Worm (Caenorhabditis elegans) whole organism, mixed stage, embryonic: ENCODE data around the gene srx-73.

Experiments
- M03D4.4 ChIP-seq: sonication (generic microtip); optimal IDR thresholded peaks from 2 replicates; lab custom pipeline; 2017; ENCODE audit warnings: mild to moderate bottlenecking, missing genetic modification characterization, missing compliant biosample characterization
- bed-3 ChIP-seq: fragments of 200-800 bp; sonication (Bioruptor generic); optimal IDR thresholded peaks from 3 replicates; lab custom pipeline; 2018; ENCODE audit warnings: mild to moderate bottlenecking, missing genetic modification characterization, moderate library complexity, missing compliant biosample characterization
- blmp-1 ChIP-seq: fragments of 150-350 bp; optimal IDR thresholded peaks from 2 replicates; lab custom pipeline; 2014; ENCODE audit warnings: missing biosample characterization, missing genetic modification characterization
- ceh-39 ChIP-seq: fragments of 150-350 bp; optimal IDR thresholded peaks from 2 replicates; lab custom pipeline; 2014; ENCODE audit warnings: missing biosample characterization, missing genetic modification characterization
- ceh-43 ChIP-seq: fragments of 200-800 bp; sonication (Bioruptor generic); optimal IDR thresholded peaks from 2 replicates; lab custom pipeline; 2018; ENCODE audit warnings: mild to moderate bottlenecking, missing genetic modification characterization, moderate library complexity, missing compliant biosample characterization
- ces-1 ChIP-seq: fragments of 150-350 bp; optimal IDR thresholded peaks from 2 replicates; lab custom pipeline; 2014; ENCODE audit warnings: missing biosample characterization, missing genetic modification reagents, missing genetic modification characterization
- cnd-1 ChIP-seq: fragments of 200-800 bp; sonication (Bioruptor generic); optimal IDR thresholded peaks from 2 replicates; lab custom pipeline; 2018; ENCODE audit warnings: mild to moderate bottlenecking, missing genetic modification characterization, missing compliant biosample characterization
- drap-1 ChIP-seq: fragments of 200-800 bp; sonication (Bioruptor generic); optimal IDR thresholded peaks from 3 replicates; lab custom pipeline; 2018; ENCODE audit warnings: mild to moderate bottlenecking, missing genetic modification characterization, missing compliant biosample characterization
- elt-1 ChIP-seq: sonication (generic microtip); optimal IDR thresholded peaks from 2 replicates; lab custom pipeline; 2017; ENCODE audit warnings: missing genetic modification characterization, mild to moderate bottlenecking, missing compliant biosample characterization, antibody characterized with exemption, moderate library complexity, borderline replicate concordance; ENCODE audit not compliant: insufficient read depth
- flh-1 ChIP-seq: fragments of 200-800 bp; sonication (Bioruptor generic); optimal IDR thresholded peaks from 2 replicates; lab custom pipeline; 2018; ENCODE audit warnings: mild to moderate bottlenecking, missing genetic modification characterization, moderate library complexity, missing compliant biosample characterization
- ham-2 ChIP-seq: fragments of 200-800 bp; sonication (Bioruptor generic); optimal IDR thresholded peaks from 2 replicates; lab custom pipeline; 2018; ENCODE audit warnings: mild to moderate bottlenecking, missing genetic modification characterization, missing compliant biosample characterization
- hlh-1 ChIP-seq: fragments of 150-350 bp; optimal IDR thresholded peaks from 2 replicates; lab custom pipeline; 2014; ENCODE audit warnings: missing biosample characterization, missing genetic modification reagents, missing genetic modification characterization
- lin-13 ChIP-seq: fragments of 150-350 bp; optimal IDR thresholded peaks from 2 replicates; lab custom pipeline; 2014; ENCODE audit warnings: missing biosample characterization, missing genetic modification characterization
- lin-32 ChIP-seq: fragments of 200-800 bp; sonication (Bioruptor generic); optimal IDR thresholded peaks from 2 replicates; lab custom pipeline; 2018; ENCODE audit warnings: mild to moderate bottlenecking, missing genetic modification characterization, missing compliant biosample characterization
- lsy-2 ChIP-seq: fragments of 150-350 bp; optimal IDR thresholded peaks from 2 replicates; lab custom pipeline; 2014; ENCODE audit warnings: missing biosample characterization, missing genetic modification characterization
- mep-1 ChIP-seq: fragments of 150-350 bp; optimal IDR thresholded peaks from 2 replicates; lab custom pipeline; 2017; ENCODE audit warnings: missing biosample characterization, missing genetic modification reagents, missing genetic modification characterization, inconsistent platforms
- mls-2 ChIP-seq: sonication (generic microtip); optimal IDR thresholded peaks from 2 replicates; lab custom pipeline; 2016; ENCODE audit warnings: mild to moderate bottlenecking, missing genetic modification characterization, moderate library complexity, missing compliant biosample characterization
- nhr-12 ChIP-seq: fragments of 150-350 bp; optimal IDR thresholded peaks from 2 replicates; lab custom pipeline; 2014; ENCODE audit warnings: missing biosample characterization, missing genetic modification characterization
- nhr-2 ChIP-seq: fragments of 150-350 bp; optimal IDR thresholded peaks from 2 replicates; lab custom pipeline; 2014; ENCODE audit warnings: missing biosample characterization, missing genetic modification characterization
- nhr-237 ChIP-seq: fragments of 150-350 bp; optimal IDR thresholded peaks from 2 replicates; lab custom pipeline; 2014; ENCODE audit warnings: missing biosample characterization, missing genetic modification characterization
- nhr-28 ChIP-seq: fragments of 150-350 bp; optimal IDR thresholded peaks from 2 replicates; lab custom pipeline; 2014; ENCODE audit warnings: missing biosample characterization, missing genetic modification characterization
- nhr-76 ChIP-seq: sonication (generic microtip); optimal IDR thresholded peaks from 2 replicates; lab custom pipeline; 2017; ENCODE audit warnings: missing biosample characterization, missing genetic modification characterization
- sem-2 ChIP-seq: fragments of 200-800 bp; sonication (Bioruptor generic); optimal IDR thresholded peaks from 2 replicates; lab custom pipeline; 2018; ENCODE audit warnings: mild to moderate bottlenecking, missing genetic modification characterization, missing compliant biosample characterization
- snpc-4 ChIP-seq: fragments of 150-350 bp; optimal IDR thresholded peaks from 2 replicates; lab custom pipeline; 2014; ENCODE audit warnings: missing biosample characterization, missing genetic modification characterization
- sptf-1 ChIP-seq: sonication (generic microtip); optimal IDR thresholded peaks from 2 replicates; lab custom pipeline; 2017; ENCODE audit warnings: mild to moderate bottlenecking, missing genetic modification characterization, moderate library complexity, missing compliant biosample characterization
- tbx-8 ChIP-seq: fragments of 200-800 bp; sonication (Bioruptor generic); optimal IDR thresholded peaks from 2 replicates; lab custom pipeline; 2018; ENCODE audit warnings: mild to moderate bottlenecking, missing genetic modification characterization, moderate library complexity, missing compliant biosample characterization
- unc-120 ChIP-seq: sonication (generic microtip); optimal IDR thresholded peaks from 2 replicates; lab custom pipeline; 2017; ENCODE audit warnings: missing genetic modification characterization, missing compliant biosample characterization; ENCODE audit not compliant: poor library complexity, severe bottlenecking
- unc-39 ChIP-seq: fragments of 150-350 bp; optimal IDR thresholded peaks from 2 replicates; lab custom pipeline; 2014; ENCODE audit warnings: missing biosample characterization, missing genetic modification characterization
- unc-62 ChIP-seq: fragments of 150-350 bp; optimal IDR thresholded peaks from 2 replicates; lab custom pipeline; 2014; ENCODE audit warnings: missing biosample characterization, missing genetic modification reagents, missing genetic modification characterization
- zip-8 ChIP-seq: fragments of 150-350 bp; optimal IDR thresholded peaks from 2 replicates; lab custom pipeline; 2014; ENCODE audit warnings: missing biosample characterization, missing genetic modification characterization
- ztf-11 ChIP-seq: fragments of 150-350 bp; optimal IDR thresholded peaks from 2 replicates; lab custom pipeline; 2014; ENCODE audit warnings: missing biosample characterization, missing genetic modification characterization

Gene srx-73

DNA sequence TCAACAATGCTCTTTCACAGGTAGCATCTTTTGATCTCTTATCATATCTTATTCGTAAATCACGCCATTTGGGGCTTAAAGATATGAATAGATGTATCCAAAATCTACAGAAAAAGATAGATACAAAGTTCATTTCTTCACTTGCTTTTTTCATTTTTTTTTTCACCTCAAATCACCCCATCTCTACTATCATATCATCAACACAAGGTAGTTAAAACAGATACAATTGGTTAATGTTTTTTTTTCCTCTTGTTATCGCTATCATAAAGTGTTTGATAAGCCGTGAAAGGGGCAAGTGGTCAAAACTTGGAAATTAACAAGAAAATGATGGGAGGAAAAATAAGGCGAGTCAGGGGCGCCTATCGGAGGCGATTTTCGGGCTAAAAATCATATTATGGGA is 35.3 kb downstream of the srx-73 start:
- no peak for TF ChIP-seq mep-1
- no peak for TF ChIP-seq lin-32 (GFP tag; lab: Kevin White, UChicago)
- no peak for TF ChIP-seq ces-1 (GFP tag; lab: Kevin White, UChicago)
- no peak for TF ChIP-seq drap-1 (GFP tag; lab: Kevin White, UChicago)
- TF ChIP-seq M03D4.4: no peak
- no peak for TF ChIP-seq ztf-11 (tag; lab: Kevin White, UChicago)
- TF ChIP-seq nhr-237: no peak
- no peak for TF ChIP-seq tbx-8 (GFP tag; lab: Kevin White, UChicago)
- no peak for TF ChIP-seq sptf-1
- no peak for TF ChIP-seq lsy-2 (tag; lab: Kevin White, UChicago)
- no peak for TF ChIP-seq unc-120 (tag; lab: Kevin White, UChicago)
- no peak for TF ChIP-seq lin-13 (tag; lab: Kevin White, UChicago)
- TF ChIP-seq bed-3 (GFP tag; lab: Kevin White, UChicago): no peak

- TF ChIP-seq M03D4.4: no peak
- peak; percentile 55 for TF ChIP-seq ham-2 (GFP tag; lab: Kevin White, UChicago)
- TF ChIP-seq elt-1 (tag; lab: Kevin White, UChicago): peak; percentile 98
These were observed 37.0 kb downstream of the srx-73 start, which contains the start of gene pmt-2 for ce11 chrV:4628517-4628930. Gene pmt-2, plus strand, starts transcription at chrV:4628580.

ce11 chrV:4626344-4626743 is 39.2 kb downstream of the srx-73 start:
- TF ChIP-seq ham-2 (GFP tag; lab: Kevin White, UChicago): no peak

ce11 chrV:4624717-4625116 is 40.8 kb downstream of the srx-73 start:
- TF ChIP-seq mls-2 (tag; lab: Kevin White, UChicago): no peak
- no peak for TF ChIP-seq M03D4.4
- TF ChIP-seq tbx-8 (GFP tag; lab: Kevin White, UChicago): no peak
- no peak for TF ChIP-seq ham-2 (GFP tag; lab: Kevin White, UChicago)
- TF ChIP-seq mep-1: no peak
- TF ChIP-seq drap-1 (GFP tag; lab: Kevin White, UChicago): no peak
- no peak for TF ChIP-seq cnd-1 (tag; lab: Kevin White, UChicago)
- no peak for TF ChIP-seq unc-62 (GFP tag; lab: Kevin White, UChicago)
- TF ChIP-seq zip-8: no peak
- TF ChIP-seq lin-32 (GFP tag; lab: Kevin White, UChicago): no peak
- no peak for TF ChIP-seq nhr-28 (tag; lab: Kevin White, UChicago)
- TF ChIP-seq, all 35 proteins: peak for 0

ce11 chrV:4623535-4623934 is 42.0 kb downstream of the srx-73 start:
- no peak for TF ChIP-seq ces-1 (GFP tag; lab: Kevin White, UChicago)
- no peak for TF ChIP-seq elt-1 (tag; lab: Kevin White, UChicago)
- no peak for TF ChIP-seq nhr-28 (tag; lab: Kevin White, UChicago)
- TF ChIP-seq blmp-1 (tag; lab: Kevin White, UChicago): no peak
- TF ChIP-seq flh-1 (GFP tag; lab: Kevin White, UChicago): no peak
- no peak for TF ChIP-seq bed-3 (GFP tag; lab: Kevin White, UChicago)
- no peak for TF ChIP-seq snpc-4
- no peak for TF ChIP-seq ceh-39 (tag; lab: Kevin White, UChicago)
- no peak for TF ChIP-seq nhr-2 (tag; lab: Kevin White, UChicago)
- no peak for TF ChIP-seq lin-13 (tag; lab: Kevin White, UChicago)
- TF ChIP-seq ceh-43 (GFP tag; lab: Kevin White, UChicago): no peak
- no peak for TF ChIP-seq cnd-1 (tag; lab: Kevin White, UChicago)
- no peak for TF ChIP-seq hlh-1
- no peak for TF ChIP-seq nhr-76 (tag; lab: Kevin White, UChicago)
- no peak for TF ChIP-seq unc-62 (GFP tag; lab: Kevin White, UChicago)
- no peak for TF ChIP-seq sem-2 (GFP tag; lab: Kevin White, UChicago)
- TF ChIP-seq nhr-12: no peak
- TF ChIP-seq unc-120 (tag; lab: Kevin White, UChicago): no peak
- no peak for TF ChIP-seq lsy-2 (tag; lab: Kevin White, UChicago)
- no peak for TF ChIP-seq unc-39 (tag; lab: Kevin White, UChicago)
- TF ChIP-seq, all 35 proteins: peak for 0
